Fruit fly (Drosophila melanogaster) whole organism, pupa: ENCODE results near the gene SdhBL.

Experiments used
- CG10348 ChIP-seq: fragments of 200-800 bp; sonication (Bioruptor generic); IDR thresholded peaks from 2 replicates; pipeline ENCODE4 v1.3.6; 2022; ENCODE audit warnings: missing biosample characterization, missing genetic modification characterization
- CG12605 ChIP-seq: fragments of 200-800 bp; sonication (Bioruptor generic); IDR thresholded peaks from 2 replicates; pipeline ENCODE4 v1.3.6; 2022; ENCODE audit warnings: missing biosample characterization, missing genetic modification characterization
- CG13204 ChIP-seq: fragments of 200-800 bp; sonication (Bioruptor generic); optimal IDR thresholded peaks from 2 replicates; lab custom pipeline; 2018; ENCODE audit warnings: missing biosample characterization, mild to moderate bottlenecking, missing genetic modification characterization, moderate library complexity
- CG14655 ChIP-seq: fragments of 200-800 bp; sonication (Bioruptor generic); optimal IDR thresholded peaks from 3 replicates; lab custom pipeline; 2017; ENCODE audit warnings: mild to moderate bottlenecking, missing biosample characterization, missing genetic modification reagents, missing genetic modification characterization
- CG15710 ChIP-seq: fragments of 200-800 bp; sonication (Bioruptor generic); optimal IDR thresholded peaks from 2 replicates; lab custom pipeline; 2018; ENCODE audit warnings: missing biosample characterization, mild to moderate bottlenecking, missing genetic modification characterization, moderate library complexity
- CG17806 ChIP-seq: fragments of 200-800 bp; sonication (Bioruptor generic); optimal IDR thresholded peaks from 2 replicates; lab custom pipeline; 2018; ENCODE audit warnings: missing biosample characterization, mild to moderate bottlenecking, missing genetic modification characterization, moderate library complexity
- CG32121 ChIP-seq: fragments of 200-800 bp; sonication (Bioruptor generic); IDR thresholded peaks from 2 replicates; pipeline ENCODE4 v1.3.6; 2022; ENCODE audit warnings: missing biosample characterization, missing genetic modification characterization
- CG34367 ChIP-seq: fragments of 200-800 bp; sonication (Bioruptor generic); optimal IDR thresholded peaks from 2 replicates; lab custom pipeline; 2018; ENCODE audit warnings: missing biosample characterization, mild to moderate bottlenecking, missing genetic modification characterization
- CG4496 ChIP-seq: fragments of 200-800 bp; sonication (Bioruptor generic); IDR thresholded peaks from 3 replicates; pipeline ENCODE4 v1.3.6; 2022; ENCODE audit warnings: missing biosample characterization, missing genetic modification characterization
- CG8159 ChIP-seq: fragments of 200-800 bp; sonication (Bioruptor generic); optimal IDR thresholded peaks from 3 replicates; lab custom pipeline; 2018; ENCODE audit warnings: missing biosample characterization, mild to moderate bottlenecking, missing genetic modification characterization, moderate library complexity
- CG8301 ChIP-seq: fragments of 200-800 bp; sonication (Bioruptor generic); optimal IDR thresholded peaks from 2 replicates; lab custom pipeline; 2018; ENCODE audit warnings: missing biosample characterization, mild to moderate bottlenecking, missing genetic modification characterization
- CG9948 ChIP-seq: fragments of 200-800 bp; sonication (Bioruptor generic); optimal IDR thresholded peaks from 2 replicates; lab custom pipeline; 2018; ENCODE audit warnings: missing biosample characterization, mild to moderate bottlenecking, missing genetic modification characterization, moderate library complexity
- D1 ChIP-seq: fragments of 200-800 bp; sonication (Bioruptor generic); optimal IDR thresholded peaks from 2 replicates; lab custom pipeline; 2018; ENCODE audit warnings: missing biosample characterization, mild to moderate bottlenecking, missing genetic modification characterization, moderate library complexity
- EcR ChIP-seq: fragments of 200-800 bp; sonication (Bioruptor generic); optimal IDR thresholded peaks from 3 replicates; lab custom pipeline; 2019; ENCODE audit warnings: missing biosample characterization, missing genetic modification characterization, mild to moderate bottlenecking, moderate library complexity, missing genetic modification reagents
- Ets98B ChIP-seq: fragments of 200-800 bp; sonication (Bioruptor generic); IDR thresholded peaks from 2 replicates; pipeline ENCODE4 v1.3.6; 2022; ENCODE audit warnings: missing biosample characterization, missing genetic modification characterization
- Pif1A ChIP-seq: fragments of 200-800 bp; sonication (Bioruptor generic); optimal IDR thresholded peaks from 3 replicates; lab custom pipeline; 2016; ENCODE audit warnings: missing biosample characterization, missing genetic modification characterization
- Pif1B ChIP-seq: fragments of 200-800 bp; sonication (Bioruptor generic); optimal IDR thresholded peaks from 3 replicates; lab custom pipeline; 2016; ENCODE audit warnings: missing biosample characterization, missing genetic modification characterization
- Snoo ChIP-seq: fragments of 200-800 bp; sonication (Bioruptor generic); optimal IDR thresholded peaks from 3 replicates; lab custom pipeline; 2017; ENCODE audit warnings: missing biosample characterization, mild to moderate bottlenecking, missing genetic modification characterization, inconsistent platforms
- fd96Ca ChIP-seq: fragments of 200-800 bp; sonication (Bioruptor generic); IDR thresholded peaks from 3 replicates; pipeline ENCODE4 v1.3.6; 2022; ENCODE audit warnings: missing biosample characterization, missing genetic modification characterization
- gl ChIP-seq: fragments of 200-800 bp; sonication (Bioruptor generic); optimal IDR thresholded peaks from 2 replicates; lab custom pipeline; 2018; ENCODE audit warnings: missing biosample characterization, mild to moderate bottlenecking, missing genetic modification characterization
- rn ChIP-seq: fragments of 200-800 bp; sonication (Bioruptor generic); IDR thresholded peaks from 2 replicates; pipeline ENCODE4 v1.3.6; 2022; ENCODE audit warnings: missing biosample characterization, missing genetic modification characterization

The SdhBL gene

dm6 chrX:18939429-18939828, 45.2 kb downstream of the SdhBL start:
- TF ChIP-seq CG4496 (GFP tag; lab: Robert Waterston, UW) (no peak), CG15710 (no peak)

- TF ChIP-seq Snoo (tag; lab: Kevin White, UChicago) = no peak
- no peak for TF ChIP-seq Pif1A (GFP tag; lab: Kevin White, UChicago)
- TF ChIP-seq EcR (GFP tag; lab: Kevin White, UChicago) = no peak
- TF ChIP-seq Pif1B (GFP tag; lab: Kevin White, UChicago) = no peak
- no peak for TF ChIP-seq CG9948 (tag; lab: Kevin White, UChicago)
- no peak for TF ChIP-seq CG10348 (GFP tag; lab: Robert Waterston, UW)
- TF ChIP-seq, all 21 proteins: peak for 0
Observed at dm6 chrX:18941980-18942379, 47.7 kb downstream of the SdhBL start.

- TF ChIP-seq EcR (GFP tag; lab: Kevin White, UChicago) (no peak), CG4496 (GFP tag; lab: Robert Waterston, UW) (no peak), Ets98B (GFP tag; lab: Robert Waterston, UW) (no peak), gl (no peak), Pif1B (GFP tag; lab: Kevin White, UChicago) (no peak), CG12605 (GFP tag; lab: Robert Waterston, UW) (no peak), CG8159 (tag; lab: Kevin White, UChicago) (no peak), CG14655 (GFP tag; lab: Kevin White, UChicago) (no peak), Snoo (tag; lab: Kevin White, UChicago) (no peak), CG8301 (tag; lab: Kevin White, UChicago) (no peak), fd96Ca (no peak), rn (GFP tag; lab: Robert Waterston, UW) (no peak), CG10348 (GFP tag; lab: Robert Waterston, UW) (no peak), CG32121 (GFP tag; lab: Robert Waterston, UW) (no peak), CG9948 (tag; lab: Kevin White, UChicago) (no peak), CG17806 (tag; lab: Kevin White, UChicago) (no peak), CG15710 (no peak), Pif1A (GFP tag; lab: Kevin White, UChicago) (no peak)
Observed at dm6 chrX:18942648-18943047, 48.4 kb downstream of the SdhBL start.

dm6 chrX:18944139-18944538, 49.9 kb downstream of the SdhBL start:
- TF ChIP-seq CG13204 (GFP tag; lab: Kevin White, UChicago) = no peak
- no peak for TF ChIP-seq gl
- no peak for TF ChIP-seq D1 (tag; lab: Kevin White, UChicago)
- TF ChIP-seq CG9948 (tag; lab: Kevin White, UChicago) = peak; percentile 38
- TF ChIP-seq Pif1B (GFP tag; lab: Kevin White, UChicago) = no peak
- peak; percentile 33 for TF ChIP-seq CG34367 (tag; lab: Kevin White, UChicago)
- TF ChIP-seq CG17806 (tag; lab: Kevin White, UChicago) = peak; percentile 31
- TF ChIP-seq CG10348 (GFP tag; lab: Robert Waterston, UW) = no peak
- TF ChIP-seq CG32121 (GFP tag; lab: Robert Waterston, UW) = no peak
- peak; percentile 17 for TF ChIP-seq CG14655 (GFP tag; lab: Kevin White, UChicago)
- no peak for TF ChIP-seq EcR (GFP tag; lab: Kevin White, UChicago)
- TF ChIP-seq fd96Ca = no peak
- TF ChIP-seq rn (GFP tag; lab: Robert Waterston, UW) = no peak
- no peak for TF ChIP-seq CG12605 (GFP tag; lab: Robert Waterston, UW)
- peak; percentile 52 for TF ChIP-seq CG8159 (tag; lab: Kevin White, UChicago)
- TF ChIP-seq CG4496 (GFP tag; lab: Robert Waterston, UW) = no peak
- TF ChIP-seq Pif1A (GFP tag; lab: Kevin White, UChicago) = peak; percentile 5
- no peak for TF ChIP-seq Ets98B (GFP tag; lab: Robert Waterston, UW)
- no peak for TF ChIP-seq CG8301 (tag; lab: Kevin White, UChicago)
- TF ChIP-seq Snoo (tag; lab: Kevin White, UChicago) = no peak
- peak; percentile 15 for TF ChIP-seq CG15710
